Worm (Caenorhabditis elegans) whole organism, L1 larva: ENCODE measurements around the gene ptr-24.
A peak's percentile ranks its signal among the peaks of the same experiment; 100 is the strongest.

Experiments
- C16A3.4 ChIP-seq: fragments of 150-350 bp; optimal IDR thresholded peaks from 2 replicates; lab custom pipeline; 2014; ENCODE audit warnings: missing biosample characterization, missing genetic modification characterization
- Y116A8C.19 ChIP-seq: sonication (generic microtip); optimal IDR thresholded peaks from 2 replicates; lab custom pipeline; 2016; ENCODE audit warnings: missing compliant biosample characterization, missing genetic modification characterization, borderline replicate concordance
- aha-1 ChIP-seq: fragments of 150-350 bp; optimal IDR thresholded peaks from 2 replicates; lab custom pipeline; 2014; ENCODE audit warnings: missing biosample characterization, missing genetic modification characterization
- aly-2 ChIP-seq: fragments of 150-350 bp; optimal IDR thresholded peaks from 2 replicates; lab custom pipeline; 2014; ENCODE audit warnings: missing biosample characterization, missing genetic modification characterization
- ama-1 ChIP-seq: fragments of 150-350 bp; optimal IDR thresholded peaks from 2 replicates; lab custom pipeline; 2014
- blmp-1 ChIP-seq: fragments of 150-350 bp; optimal IDR thresholded peaks from 2 replicates; lab custom pipeline; 2014; ENCODE audit warnings: missing biosample characterization, missing genetic modification characterization
- ceh-82 ChIP-seq, 3 experiments: fragments of 150-350 bp in 1 of 3; sonication (generic microtip) in 2 of 3; optimal IDR thresholded peaks; 2 replicates each; lab custom pipeline; 2014 to 2017; ENCODE audit warnings: missing biosample characterization in 3 of 3, missing genetic modification characterization in 3 of 3
- ceh-88 ChIP-seq: fragments of 200-800 bp; sonication (Bioruptor generic); IDR thresholded peaks from 2 replicates; pipeline ENCODE4 v1.3.6; 2022; ENCODE audit warnings: missing genetic modification characterization, missing compliant biosample characterization
- dpl-1 ChIP-seq, 3 experiments: fragments of 150-350 bp in 2 of 3; sonication (generic microtip) in 1 of 3; optimal IDR thresholded peaks; 2 replicates each; lab custom pipeline; 2014 to 2017; ENCODE audit warnings: missing biosample characterization in 3 of 3, missing genetic modification characterization in 3 of 3, missing genetic modification reagents in 3 of 3
- efl-1 ChIP-seq, 4 experiments: fragments of 150-350 bp; optimal IDR thresholded peaks in 3 of 4; peaks in 1 of 4; 1 replicate in 1 of 4; 2 replicates in 3 of 4; lab custom pipeline; 2014; ENCODE audit warnings: missing biosample characterization in 2 of 4, missing genetic modification characterization in 2 of 4, missing genetic modification reagents in 2 of 4
- elt-2 ChIP-seq: sonication (generic microtip); optimal IDR thresholded peaks from 2 replicates; lab custom pipeline; 2016; ENCODE audit warnings: missing genetic modification characterization, mild to moderate bottlenecking, inconsistent platforms, missing compliant biosample characterization, missing genetic modification reagents
- elt-3 ChIP-seq, 6 experiments: fragments of 150-350 bp in 1 of 6; sonication (generic microtip); optimal IDR thresholded peaks; 2 replicates each; lab custom pipeline; 2017 to 2018; ENCODE audit warnings: missing biosample characterization in 6 of 6, missing genetic modification characterization in 6 of 6, inconsistent platforms in 1 of 6
- fkh-8 ChIP-seq: sonication (generic microtip); optimal IDR thresholded peaks from 2 replicates; lab custom pipeline; 2016; ENCODE audit warnings: mild to moderate bottlenecking, missing genetic modification characterization, missing compliant biosample characterization
- hlh-17 ChIP-seq: fragments of 200-800 bp; sonication (Bioruptor generic); optimal IDR thresholded peaks from 2 replicates; lab custom pipeline; 2018; ENCODE audit warnings: missing genetic modification characterization, mild to moderate bottlenecking, missing compliant biosample characterization, moderate library complexity, borderline replicate concordance
- hlh-4 ChIP-seq: sonication (generic microtip); optimal IDR thresholded peaks from 2 replicates; lab custom pipeline; 2016; ENCODE audit warnings: mild to moderate bottlenecking, missing genetic modification characterization, missing compliant biosample characterization
- isw-1 ChIP-seq: fragments of 200-800 bp; sonication (Bioruptor generic); IDR thresholded peaks from 2 replicates; pipeline ENCODE4 v1.3.6; 2022; ENCODE audit warnings: missing genetic modification characterization, missing compliant biosample characterization
- jun-1 ChIP-seq: fragments of 150-350 bp; optimal IDR thresholded peaks from 2 replicates; lab custom pipeline; 2014; ENCODE audit warnings: missing biosample characterization, missing genetic modification reagents, missing genetic modification characterization
- lin-13 ChIP-seq: fragments of 150-350 bp; optimal IDR thresholded peaks from 2 replicates; lab custom pipeline; 2014; ENCODE audit warnings: missing biosample characterization, missing genetic modification reagents, missing genetic modification characterization
- lin-14 ChIP-seq: fragments of 200-800 bp; sonication (Bioruptor generic); optimal IDR thresholded peaks from 2 replicates; lab custom pipeline; 2018; ENCODE audit warnings: mild to moderate bottlenecking, missing genetic modification characterization, moderate library complexity, missing compliant biosample characterization
- lin-15B ChIP-seq: fragments of 150-350 bp; sonication (generic microtip); optimal IDR thresholded peaks from 3 replicates; lab custom pipeline; 2014; ENCODE audit warnings: missing biosample characterization, missing genetic modification characterization
- lin-35 ChIP-seq, 2 experiments: fragments of 150-350 bp; optimal IDR thresholded peaks; 2 replicates each; lab custom pipeline; 2014; ENCODE audit warnings: missing biosample characterization in 2 of 2, missing genetic modification characterization in 2 of 2, missing genetic modification reagents in 2 of 2
- mab-9 ChIP-seq: fragments of 200-800 bp; sonication (Bioruptor generic); IDR thresholded peaks from 2 replicates; pipeline ENCODE4 v1.3.6; 2022; ENCODE audit warnings: missing genetic modification reagents, missing genetic modification characterization, missing compliant biosample characterization
- mdl-1 ChIP-seq, 2 experiments: fragments of 150-350 bp; optimal IDR thresholded peaks; 2 replicates each; lab custom pipeline; 2014 to 2017; ENCODE audit warnings: missing biosample characterization in 2 of 2, missing genetic modification characterization in 2 of 2, inconsistent platforms in 1 of 2
- nhr-11 ChIP-seq: fragments of 150-350 bp; optimal IDR thresholded peaks from 2 replicates; lab custom pipeline; 2014; ENCODE audit warnings: missing biosample characterization, missing genetic modification characterization
- nhr-12 ChIP-seq: sonication (generic microtip); optimal IDR thresholded peaks from 2 replicates; lab custom pipeline; 2017; ENCODE audit warnings: missing biosample characterization, missing genetic modification characterization
- nhr-19 ChIP-seq: fragments of 200-800 bp; sonication (Bioruptor generic); conservative IDR thresholded peaks from 2 replicates; pipeline ENCODE4 v1.3.6; 2022; ENCODE audit warnings: missing genetic modification characterization, missing compliant biosample characterization
- nhr-20 ChIP-seq: sonication (generic microtip); optimal IDR thresholded peaks from 2 replicates; lab custom pipeline; 2016; ENCODE audit warnings: mild to moderate bottlenecking, missing genetic modification characterization, missing compliant biosample characterization
- nhr-237 ChIP-seq: fragments of 150-350 bp; optimal IDR thresholded peaks from 2 replicates; lab custom pipeline; 2014; ENCODE audit warnings: missing biosample characterization, missing genetic modification characterization
- nhr-28 ChIP-seq: fragments of 150-350 bp; optimal IDR thresholded peaks from 2 replicates; lab custom pipeline; 2014; ENCODE audit warnings: missing biosample characterization, missing genetic modification characterization
- nhr-71 ChIP-seq: sonication (generic microtip); optimal IDR thresholded peaks from 2 replicates; lab custom pipeline; 2016; ENCODE audit warnings: mild to moderate bottlenecking, missing genetic modification characterization, moderate library complexity, missing compliant biosample characterization
- nhr-84 ChIP-seq: sonication (generic microtip); optimal IDR thresholded peaks from 2 replicates; lab custom pipeline; 2017; ENCODE audit warnings: missing biosample characterization, missing genetic modification characterization
- nhr-85 ChIP-seq: sonication (generic microtip); peaks from one replicate; lab custom pipeline; 2016; ENCODE audit warnings: missing genetic modification characterization, inconsistent platforms, missing compliant biosample characterization
- nhr-90 ChIP-seq: sonication (generic microtip); optimal IDR thresholded peaks from 2 replicates; lab custom pipeline; 2016; ENCODE audit warnings: mild to moderate bottlenecking, missing genetic modification characterization, missing compliant biosample characterization; ENCODE audit not compliant: poor library complexity
- pax-3 ChIP-seq: fragments of 200-800 bp; sonication (Bioruptor generic); optimal IDR thresholded peaks from 2 replicates; lab custom pipeline; 2018; ENCODE audit warnings: mild to moderate bottlenecking, missing genetic modification characterization, moderate library complexity, missing compliant biosample characterization
- pqm-1 ChIP-seq: sonication (generic microtip); optimal IDR thresholded peaks from 3 replicates; lab custom pipeline; 2017; ENCODE audit warnings: missing biosample characterization, missing genetic modification characterization
- rnt-1 ChIP-seq: sonication (generic microtip); optimal IDR thresholded peaks from 2 replicates; lab custom pipeline; 2016; ENCODE audit warnings: mild to moderate bottlenecking, missing genetic modification characterization, moderate library complexity, missing compliant biosample characterization
- skn-1 ChIP-seq: fragments of 150-350 bp; optimal IDR thresholded peaks from 2 replicates; lab custom pipeline; 2014; ENCODE audit warnings: missing biosample characterization, missing genetic modification characterization
- snpc-4 ChIP-seq: fragments of 150-350 bp; optimal IDR thresholded peaks from 2 replicates; lab custom pipeline; 2014; ENCODE audit warnings: missing biosample characterization, missing genetic modification characterization
- snu-23 ChIP-seq: sonication (generic microtip); optimal IDR thresholded peaks from 2 replicates; lab custom pipeline; 2016; ENCODE audit warnings: missing genetic modification characterization, missing compliant biosample characterization
- sptf-1 ChIP-seq: fragments of 150-350 bp; optimal IDR thresholded peaks from 2 replicates; lab custom pipeline; 2014; ENCODE audit warnings: missing biosample characterization, missing genetic modification characterization
- swsn-7 ChIP-seq: sonication (generic microtip); optimal IDR thresholded peaks from 2 replicates; lab custom pipeline; 2016; ENCODE audit warnings: missing genetic modification characterization, missing compliant biosample characterization
- tbx-2 ChIP-seq: sonication (generic microtip); optimal IDR thresholded peaks from 2 replicates; lab custom pipeline; 2016; ENCODE audit warnings: missing genetic modification characterization, missing compliant biosample characterization
- unc-130 ChIP-seq: fragments of 150-350 bp; optimal IDR thresholded peaks from 2 replicates; lab custom pipeline; 2017; ENCODE audit warnings: missing biosample characterization, missing genetic modification characterization, inconsistent platforms
- unc-30 ChIP-seq: sonication (generic microtip); optimal IDR thresholded peaks from 2 replicates; lab custom pipeline; 2017; ENCODE audit warnings: missing biosample characterization, missing genetic modification characterization
- unc-86 ChIP-seq: sonication (generic microtip); optimal IDR thresholded peaks from 2 replicates; lab custom pipeline; 2016; ENCODE audit warnings: missing genetic modification characterization, missing compliant biosample characterization
- vab-15 ChIP-seq: sonication (generic microtip); optimal IDR thresholded peaks from 2 replicates; lab custom pipeline; 2017; ENCODE audit warnings: missing genotype, mild to moderate bottlenecking, missing genetic modification characterization, missing compliant biosample characterization
- zag-1 ChIP-seq: fragments of 150-350 bp; optimal IDR thresholded peaks from 2 replicates; lab custom pipeline; 2014; ENCODE audit warnings: missing biosample characterization, missing genetic modification characterization
- zip-4 ChIP-seq: fragments of 200-800 bp; sonication (Bioruptor generic); optimal IDR thresholded peaks from 2 replicates; lab custom pipeline; 2018; ENCODE audit warnings: mild to moderate bottlenecking, missing genetic modification characterization, moderate library complexity, missing compliant biosample characterization
- ztf-11 ChIP-seq, 2 experiments: sonication (generic microtip); optimal IDR thresholded peaks; 2 replicates each; lab custom pipeline; 2016 to 2017; ENCODE audit warnings: missing genetic modification characterization in 2 of 2, missing biosample characterization in 1 of 2, missing compliant biosample characterization in 1 of 2
- ztf-4 ChIP-seq: fragments of 150-350 bp; optimal IDR thresholded peaks from 2 replicates; lab custom pipeline; 2014; ENCODE audit warnings: missing biosample characterization, missing genetic modification characterization

ptr-24 gene

ce11 chrX:13366955-13367354, 29.1 kb downstream of the ptr-24 start:
- no peak for TF ChIP-seq ztf-11 (tag; optimal IDR thresholded peaks at IDR 0.05; lab: Kevin White, UChicago)
- TF ChIP-seq Y116A8C.19 = no peak
- TF ChIP-seq lin-14 (GFP tag; lab: Kevin White, UChicago) = peak; percentile 48
- TF ChIP-seq nhr-19 (GFP tag; lab: Robert Waterston, UW) = 0 out of 2 replicates have a peak, but pooled peaks have one; percentile 8
- no peak for TF ChIP-seq fkh-8
- TF ChIP-seq snu-23 = peak; percentile 42
- no peak for TF ChIP-seq C16A3.4
- peak in 1 of 2 experiments; percentile 70 for TF ChIP-seq mdl-1 (tag; optimal IDR thresholded peaks at IDR 0.05; lab: Kevin White, UChicago)
- no peak for TF ChIP-seq unc-30 (tag; lab: Kevin White, UChicago)
- TF ChIP-seq nhr-20 = peak; percentile 78
- TF ChIP-seq elt-2 (tag; lab: Kevin White, UChicago) = no peak
- TF ChIP-seq efl-1 (optimal IDR thresholded peaks at IDR 0.05; lab: Kevin White, UChicago) = no peak
- TF ChIP-seq efl-1 (GFP tag; optimal IDR thresholded peaks at IDR 0.05 in 1 of 2; lab: Kevin White, UChicago) = peak in 1 of 2 experiments; percentile 56
- TF ChIP-seq nhr-237 = no peak
- peak; percentile 36 for TF ChIP-seq nhr-71 (tag; lab: Kevin White, UChicago)
- TF ChIP-seq ceh-88 = no peak
- TF ChIP-seq zag-1 (tag; lab: Kevin White, UChicago) = no peak
- TF ChIP-seq lin-35 (GFP tag; optimal IDR thresholded peaks at IDR 0.05; lab: Kevin White, UChicago) = peak in 1 of 2 experiments; percentile 56
- TF ChIP-seq blmp-1 = peak; percentile 15
- peak in 1 of 6 experiments; percentile 44 for TF ChIP-seq elt-3 (tag; optimal IDR thresholded peaks at IDR 0.05; lab: Kevin White, UChicago)

DNA sequence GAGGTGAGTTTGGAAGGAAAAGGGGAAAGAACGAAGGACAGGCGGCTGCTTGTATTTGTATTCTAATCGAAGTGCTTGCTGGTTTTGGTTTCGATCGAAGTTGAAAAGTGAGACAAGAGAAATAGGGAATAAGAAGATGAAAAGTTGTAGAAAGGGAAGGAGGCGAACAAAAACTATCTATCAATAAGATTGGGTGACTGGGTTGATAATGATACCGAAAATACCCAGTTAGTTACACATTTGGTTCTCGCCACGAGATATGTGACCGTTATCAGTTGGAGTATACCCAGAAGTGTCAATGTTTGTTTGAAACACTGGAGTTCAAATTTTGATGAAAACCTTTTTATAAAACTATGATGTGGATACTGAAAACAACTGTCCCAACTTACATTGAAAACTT, 30.5 kb downstream of the ptr-24 start:
- TF ChIP-seq skn-1 (tag; lab: Kevin White, UChicago) = no peak
- no peak for TF ChIP-seq dpl-1 (GFP tag; optimal IDR thresholded peaks at IDR 0.05; lab: Kevin White, UChicago)
- TF ChIP-seq hlh-4 (tag; lab: Kevin White, UChicago) = no peak
- TF ChIP-seq nhr-90 (tag; lab: Kevin White, UChicago) = no peak
- no peak for TF ChIP-seq snpc-4 (tag; lab: Kevin White, UChicago)
- TF ChIP-seq tbx-2 (tag; lab: Kevin White, UChicago) = no peak
- no peak for TF ChIP-seq aly-2 (tag; lab: Kevin White, UChicago)
- no peak for TF ChIP-seq ztf-11 (tag; optimal IDR thresholded peaks at IDR 0.05; lab: Kevin White, UChicago)
- TF ChIP-seq ztf-4 (tag; lab: Kevin White, UChicago) = no peak
- TF ChIP-seq nhr-84 (tag; lab: Kevin White, UChicago) = no peak
- TF ChIP-seq nhr-11 (tag; lab: Kevin White, UChicago) = no peak
- TF ChIP-seq swsn-7 = no peak
- no peak for TF ChIP-seq zip-4 (GFP tag; lab: Kevin White, UChicago)
- no peak for TF ChIP-seq snu-23
- no peak for TF ChIP-seq lin-15B (tag; lab: Kevin White, UChicago)
- TF ChIP-seq nhr-237 = no peak
- TF ChIP-seq mdl-1 (tag; optimal IDR thresholded peaks at IDR 0.05; lab: Kevin White, UChicago) = peak in 1 of 2 experiments; percentile 6
- no peak for TF ChIP-seq unc-130 (tag; lab: Kevin White, UChicago)
- TF ChIP-seq jun-1 (tag; lab: Kevin White, UChicago) = no peak
- no peak for TF ChIP-seq nhr-85 (tag; lab: Kevin White, UChicago)
- TF ChIP-seq ama-1 (lab: Kevin White, UChicago) = no peak
- TF ChIP-seq lin-14 (GFP tag; lab: Kevin White, UChicago) = peak; percentile 7
- TF ChIP-seq nhr-19 (GFP tag; lab: Robert Waterston, UW) = no peak
- TF ChIP-seq vab-15 (tag; lab: Kevin White, UChicago) = no peak
- TF ChIP-seq unc-30 (tag; lab: Kevin White, UChicago) = no peak
- no peak for TF ChIP-seq mab-9 (GFP tag; lab: Robert Waterston, UW)
- no peak for TF ChIP-seq pqm-1 (tag; lab: Kevin White, UChicago)
- peak in 1 of 2 experiments; percentile 14 for TF ChIP-seq lin-35 (GFP tag; optimal IDR thresholded peaks at IDR 0.05; lab: Kevin White, UChicago)
- TF ChIP-seq ceh-82 (tag; optimal IDR thresholded peaks at IDR 0.05; lab: Kevin White, UChicago) = no peak
- no peak for TF ChIP-seq C16A3.4
- peak in 1 of 6 experiments; percentile 26 for TF ChIP-seq elt-3 (tag; optimal IDR thresholded peaks at IDR 0.05; lab: Kevin White, UChicago)
- TF ChIP-seq nhr-71 (tag; lab: Kevin White, UChicago) = no peak
- TF ChIP-seq hlh-17 (GFP tag; lab: Kevin White, UChicago) = no peak
- TF ChIP-seq rnt-1 = no peak
- TF ChIP-seq unc-86 (tag; lab: Kevin White, UChicago) = no peak
- no peak for TF ChIP-seq nhr-28 (tag; lab: Kevin White, UChicago)
- TF ChIP-seq nhr-12 (tag; lab: Kevin White, UChicago) = no peak
- TF ChIP-seq pax-3 (tag; lab: Kevin White, UChicago) = no peak
- TF ChIP-seq isw-1 (GFP tag; lab: Robert Waterston, UW) = no peak
- TF ChIP-seq aha-1 (tag; lab: Kevin White, UChicago) = no peak
- TF ChIP-seq sptf-1 (tag; lab: Kevin White, UChicago) = no peak
- no peak for TF ChIP-seq lin-13 (GFP tag; lab: Kevin White, UChicago)
- TF ChIP-seq elt-2 (tag; lab: Kevin White, UChicago) = peak; percentile 57
